Worm (Caenorhabditis elegans): ENCODE results near the gene ZK105.11.

ce11 chrV:7742485-7742959 is 34.1 kb upstream of the ZK105.11 start, which contains the start of gene fbxl-5:
- TF ChIP-seq mep-1 (tag; optimal IDR thresholded peaks at IDR 0.05): no peak
- no peak for TF ChIP-seq php-3 (GFP tag; IDR thresholded peaks at IDR 0.05)
- no peak for TF ChIP-seq ZK546.5 (tag; optimal IDR thresholded peaks at IDR 0.05)
- TF ChIP-seq zag-1 (tag; optimal IDR thresholded peaks at IDR 0.05): no peak
- TF ChIP-seq D1046.2 (GFP tag; IDR thresholded peaks at IDR 0.05): no peak
- TF ChIP-seq ceh-82 (tag; optimal IDR thresholded peaks at IDR 0.05): no peak
- TF ChIP-seq pqm-1 (tag; optimal IDR thresholded peaks at IDR 0.05): no peak
- no peak for TF ChIP-seq ctbp-1 (GFP tag; IDR thresholded peaks at IDR 0.05)
- no peak for TF ChIP-seq zip-2 (tag; optimal IDR thresholded peaks at IDR 0.05)
- no peak for TF ChIP-seq lin-13 (GFP tag; optimal IDR thresholded peaks at IDR 0.05)
- no peak for TF ChIP-seq unc-130 (GFP tag; optimal IDR thresholded peaks at IDR 0.05)
